Worm (Caenorhabditis elegans): Measurements from ENCODE around the gene C05D10.4.

C05D10.4 gene

DNA sequence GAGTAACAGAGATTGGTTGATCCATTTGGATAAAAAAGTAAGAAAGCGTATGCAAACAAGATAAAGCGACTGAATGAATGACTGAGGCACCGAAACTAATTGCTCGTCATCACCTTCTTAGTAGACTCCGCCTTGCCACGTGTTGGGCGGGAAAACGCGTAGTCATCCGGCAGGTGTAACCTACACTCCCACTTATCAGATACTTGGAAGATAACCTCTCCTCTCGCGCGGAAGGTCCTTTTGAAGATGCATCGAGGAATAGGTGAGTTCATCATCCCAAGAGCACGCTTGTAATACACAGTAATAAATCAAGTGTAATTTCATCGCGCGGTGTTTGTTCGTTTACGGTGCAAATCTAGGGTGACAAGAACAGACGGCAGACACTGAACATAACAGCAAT lies 55.8 kb downstream of the C05D10.4 start, which contains the start of gene tbx-11:
Gene tbx-11 (minus strand): TSS at position 101 of the 400 bp plus-strand sequence.
- TF ChIP-seq tbx-37 (GFP tag; conservative IDR thresholded peaks at IDR 0.05) = no peak

DNA sequence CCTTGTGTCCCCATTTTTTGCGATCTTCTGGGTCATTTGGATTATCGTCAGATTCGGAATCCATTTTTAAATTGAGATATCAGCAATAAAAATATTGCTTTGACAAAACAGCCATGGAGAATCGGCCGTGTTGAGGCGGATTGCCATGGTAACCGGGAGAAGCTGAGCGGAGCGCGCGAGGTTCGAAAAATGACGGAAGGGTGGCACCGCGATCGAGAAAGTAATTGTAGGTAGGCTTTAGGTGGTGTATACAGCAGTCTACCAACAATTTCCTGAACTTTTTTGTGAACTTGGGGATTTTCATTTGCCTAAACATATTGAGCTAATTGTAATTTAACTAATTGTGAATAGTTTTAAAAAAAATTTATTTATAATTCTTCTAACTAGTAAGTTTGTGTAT lies 63.3 kb downstream of the C05D10.4 start, which contains the start of gene ift-139:
Gene ift-139 (minus strand): TSS at position 101 of the 400 bp plus-strand sequence.
- TF ChIP-seq sea-1 (GFP tag; conservative IDR thresholded peaks at IDR 0.05) (no peak), aly-1 (tag; optimal IDR thresholded peaks at IDR 0.05) (no peak), tra-4 (tag; optimal IDR thresholded peaks at IDR 0.05) (no peak), hmg-4 (GFP tag; optimal IDR thresholded peaks at IDR 0.05) (no peak), hmbx-1 (tag; optimal IDR thresholded peaks at IDR 0.05) (no peak), pes-1 (GFP tag; IDR thresholded peaks at IDR 0.05) (no peak)

All from whole organism, early embryonic.